Fruit fly (Drosophila melanogaster) S2 (cell line): ENCODE measurements around the gene Kdm5.
A peak's percentile ranks its signal among the peaks of the same experiment; 100 is the strongest.

Experiments used
- CG8478 ChIP-seq: fragments of >200 bp; optimal IDR thresholded peaks from 2 replicates; lab custom pipeline; 2018
- CTCF ChIP-seq, 2 experiments: fragments of >200 bp; optimal IDR thresholded peaks; 2 replicates each; lab custom pipeline; 2018

DNA sequence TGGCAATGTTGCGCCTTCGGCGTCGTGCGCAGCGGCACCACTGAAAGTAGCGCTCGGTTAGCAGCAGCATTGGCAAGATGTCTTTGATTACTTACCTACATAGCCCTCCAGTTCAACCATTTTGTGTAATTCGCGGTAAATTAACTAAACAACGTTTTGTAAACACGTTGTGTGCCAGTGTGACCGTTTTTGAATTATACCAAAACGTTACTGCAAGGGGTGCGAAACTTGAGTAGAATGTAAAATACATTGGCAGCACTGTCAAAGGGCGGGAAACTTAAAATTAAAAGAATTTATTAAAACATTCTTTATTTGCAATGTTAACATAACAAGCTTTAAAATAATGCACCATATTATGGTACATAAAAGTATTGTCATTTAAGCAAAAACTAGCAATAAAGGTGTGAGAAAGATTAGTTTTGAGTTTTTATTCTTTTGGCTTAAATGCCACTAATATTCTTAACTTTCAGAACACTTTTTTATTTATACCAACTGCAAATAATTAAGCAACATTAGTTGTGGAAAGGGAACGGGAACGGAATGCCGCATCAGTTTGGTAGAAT lies 25.1 kb upstream of the Kdm5 start, which contains the start of gene CG9107:
- peak in 1 of 2 experiments; percentile 37 for TF ChIP-seq CTCF (optimal IDR thresholded peaks at IDR 0.05; lab: Kevin White, UChicago)
- TF ChIP-seq CG8478 (lab: Kevin White, UChicago), result no peak
